Worm (Caenorhabditis elegans) whole organism, young adult: ENCODE measurements around the gene ttr-36.

Source experiments
- B0035.1 ChIP-seq: sonication (generic microtip); optimal IDR thresholded peaks from 2 replicates; lab custom pipeline; 2016; ENCODE audit warnings: missing genetic modification characterization, mild to moderate bottlenecking, missing compliant biosample characterization, missing genotype, missing genetic modification reagents
- F10E7.11 ChIP-seq: sonication (generic microtip); optimal IDR thresholded peaks from 2 replicates; lab custom pipeline; 2017; ENCODE audit warnings: mild to moderate bottlenecking, missing genetic modification characterization, moderate library complexity, missing compliant biosample characterization
- F39B2.1 ChIP-seq: fragments of 200-800 bp; sonication (Bioruptor generic); IDR thresholded peaks from 2 replicates; pipeline ENCODE4 v1.3.6; 2022; ENCODE audit warnings: missing genetic modification reagents, missing genetic modification characterization, missing compliant biosample characterization
- F57A8.1 ChIP-seq: fragments of 200-800 bp; sonication (Bioruptor generic); optimal IDR thresholded peaks from 2 replicates; lab custom pipeline; 2018; ENCODE audit warnings: mild to moderate bottlenecking, missing genetic modification characterization, moderate library complexity, missing compliant biosample characterization
- K11D2.4 ChIP-seq: fragments of 200-800 bp; sonication (Bioruptor generic); IDR thresholded peaks from 2 replicates; pipeline ENCODE4 v1.3.6; 2022; ENCODE audit warnings: missing genetic modification reagents, missing genetic modification characterization, missing compliant biosample characterization
- K12H6.12 ChIP-seq: fragments of 200-800 bp; sonication (Bioruptor generic); optimal IDR thresholded peaks from 2 replicates; lab custom pipeline; 2018; ENCODE audit warnings: mild to moderate bottlenecking, missing genetic modification characterization, missing compliant biosample characterization
- Y95B8A.8 ChIP-seq: fragments of 200-800 bp; sonication (Bioruptor generic); IDR thresholded peaks from 2 replicates; pipeline ENCODE4 v1.3.6; 2022; ENCODE audit warnings: missing genetic modification reagents, missing genetic modification characterization, missing compliant biosample characterization
- ama-1 ChIP-seq, 3 experiments: fragments of 150-350 bp in 1 of 3; sonication (generic microtip) in 2 of 3; optimal IDR thresholded peaks; 2 replicates each; lab custom pipeline; 2014 to 2018; ENCODE audit warnings: missing biosample characterization in 2 of 3, missing genetic modification characterization in 2 of 3, missing genetic modification reagents in 2 of 3
- attf-5 ChIP-seq: fragments of 200-800 bp; sonication (Bioruptor generic); optimal IDR thresholded peaks from 2 replicates; lab custom pipeline; 2018; ENCODE audit warnings: mild to moderate bottlenecking, missing genetic modification characterization, missing compliant biosample characterization
- cebp-1 ChIP-seq, 2 experiments: fragments of 200-800 bp in 1 of 2; sonication (Bioruptor generic) in 1 of 2; sonication (generic microtip) in 1 of 2; IDR thresholded peaks in 1 of 2; optimal IDR thresholded peaks in 1 of 2; 2 replicates each; pipeline versions ENCODE4 v1.3.6 to Lab custom; 2017 to 2022; ENCODE audit warnings: missing compliant biosample characterization in 2 of 2, missing genetic modification characterization in 2 of 2, mild to moderate bottlenecking in 1 of 2, missing genetic modification reagents in 1 of 2, moderate library complexity in 1 of 2
- ceh-100 ChIP-seq: fragments of 200-800 bp; sonication (Bioruptor generic); IDR thresholded peaks from 2 replicates; pipeline ENCODE4 v1.3.6; 2022; ENCODE audit warnings: missing genetic modification reagents, missing genetic modification characterization, missing compliant biosample characterization
- ceh-58 ChIP-seq: fragments of 200-800 bp; sonication (Bioruptor generic); IDR thresholded peaks from 2 replicates; pipeline ENCODE4 v1.3.6; 2022; ENCODE audit warnings: missing genetic modification characterization, missing compliant biosample characterization
- die-1 ChIP-seq: sonication (generic microtip); optimal IDR thresholded peaks from 2 replicates; lab custom pipeline; 2016; ENCODE audit warnings: missing genotype, mild to moderate bottlenecking, missing genetic modification characterization, missing compliant biosample characterization
- dpff-1 ChIP-seq: sonication (generic microtip); optimal IDR thresholded peaks from 2 replicates; lab custom pipeline; 2017; ENCODE audit warnings: mild to moderate bottlenecking, missing genetic modification characterization, missing compliant biosample characterization
- egl-18 ChIP-seq: fragments of 200-800 bp; sonication (Bioruptor generic); IDR thresholded peaks from 2 replicates; pipeline ENCODE4 v1.3.6; 2022; ENCODE audit warnings: missing genetic modification reagents, missing genetic modification characterization, missing compliant biosample characterization
- hlh-12 ChIP-seq: sonication (generic microtip); optimal IDR thresholded peaks from 2 replicates; lab custom pipeline; 2016; ENCODE audit warnings: missing genetic modification characterization, missing compliant biosample characterization
- hmg-1.2 ChIP-seq: fragments of 200-800 bp; sonication (Bioruptor generic); IDR thresholded peaks from 2 replicates; pipeline ENCODE4 v1.3.6; 2022; ENCODE audit warnings: missing genetic modification reagents, missing genetic modification characterization, missing compliant biosample characterization
- hmg-20 ChIP-seq: fragments of 200-800 bp; sonication (Bioruptor generic); IDR thresholded peaks from 2 replicates; pipeline ENCODE4 v1.3.6; 2022; ENCODE audit warnings: missing genetic modification reagents, missing genetic modification characterization, missing compliant biosample characterization
- lag-1 ChIP-seq: fragments of 200-800 bp; sonication (Bioruptor generic); IDR thresholded peaks from 2 replicates; pipeline ENCODE4 v1.3.6; 2022; ENCODE audit warnings: missing genetic modification reagents, missing genetic modification characterization, missing compliant biosample characterization
- lin-35 ChIP-seq, 3 experiments: fragments of 150-350 bp in 2 of 3; sonication (generic microtip) in 1 of 3; optimal IDR thresholded peaks; 2 replicates each; lab custom pipeline; 2014 to 2018; ENCODE audit warnings: missing biosample characterization in 3 of 3, missing genetic modification characterization in 3 of 3, missing genetic modification reagents in 3 of 3
- lsy-27 ChIP-seq: sonication (generic microtip); optimal IDR thresholded peaks from 2 replicates; lab custom pipeline; 2017; ENCODE audit warnings: missing genetic modification characterization, mild to moderate bottlenecking, missing compliant biosample characterization, antibody characterized with exemption, missing genotype, borderline replicate concordance; ENCODE audit not compliant: insufficient read depth
- madf-3 ChIP-seq: fragments of 200-800 bp; sonication (Bioruptor generic); IDR thresholded peaks from 2 replicates; pipeline ENCODE4 v1.3.6; 2022; ENCODE audit warnings: missing genetic modification reagents, missing genetic modification characterization, missing compliant biosample characterization
- mcd-1 ChIP-seq: fragments of 200-800 bp; sonication (Bioruptor generic); IDR thresholded peaks from 2 replicates; pipeline ENCODE4 v1.3.6; 2022; ENCODE audit warnings: missing genetic modification reagents, missing genetic modification characterization, missing compliant biosample characterization
- nhr-80 ChIP-seq: sonication (generic microtip); optimal IDR thresholded peaks from 2 replicates; lab custom pipeline; 2016; ENCODE audit warnings: missing genetic modification characterization, missing compliant biosample characterization
- nhr-90 ChIP-seq: sonication (generic microtip); optimal IDR thresholded peaks from 2 replicates; lab custom pipeline; 2016; ENCODE audit warnings: missing genotype, mild to moderate bottlenecking, missing genetic modification characterization, missing compliant biosample characterization
- pha-4 ChIP-seq: fragments of 150-350 bp; sonication (generic microtip); optimal IDR thresholded peaks from 2 replicates; lab custom pipeline; 2014; ENCODE audit warnings: missing biosample characterization, missing genetic modification reagents, missing genetic modification characterization
- rcor-1 ChIP-seq: fragments of 200-800 bp; sonication (Bioruptor generic); IDR thresholded peaks from 2 replicates; pipeline ENCODE4 v1.3.6; 2022; ENCODE audit warnings: missing genetic modification reagents, missing genetic modification characterization, missing compliant biosample characterization
- snpc-4 ChIP-seq, 5 experiments: fragments of 150-350 bp in 1 of 5; sonication (generic microtip) in 4 of 5; optimal IDR thresholded peaks; 2 replicates each; lab custom pipeline; 2014 to 2018; ENCODE audit warnings: missing genetic modification characterization in 5 of 5, missing biosample characterization in 3 of 5, antibody characterized with exemption in 2 of 5, mild to moderate bottlenecking in 2 of 5, missing compliant biosample characterization in 2 of 5, missing genotype in 2 of 5, moderate library complexity in 2 of 5, missing genetic modification reagents in 1 of 5
- tbx-9 ChIP-seq: sonication (generic microtip); optimal IDR thresholded peaks from 2 replicates; lab custom pipeline; 2016; ENCODE audit warnings: borderline replicate concordance, missing genetic modification characterization, inconsistent platforms, missing compliant biosample characterization
- ztf-18 ChIP-seq: sonication (generic microtip); optimal IDR thresholded peaks from 2 replicates; lab custom pipeline; 2016; ENCODE audit warnings: missing genotype, mild to moderate bottlenecking, missing genetic modification characterization, missing compliant biosample characterization
- ztf-28 ChIP-seq: fragments of 200-800 bp; sonication (Bioruptor generic); IDR thresholded peaks from 2 replicates; pipeline ENCODE4 v1.3.6; 2022; ENCODE audit warnings: missing genetic modification reagents, missing genetic modification characterization, missing compliant biosample characterization
- ztf-3 ChIP-seq: fragments of 200-800 bp; sonication (Bioruptor generic); optimal IDR thresholded peaks from 2 replicates; lab custom pipeline; 2018; ENCODE audit warnings: mild to moderate bottlenecking, missing genetic modification characterization, missing compliant biosample characterization

Gene ttr-36

DNA sequence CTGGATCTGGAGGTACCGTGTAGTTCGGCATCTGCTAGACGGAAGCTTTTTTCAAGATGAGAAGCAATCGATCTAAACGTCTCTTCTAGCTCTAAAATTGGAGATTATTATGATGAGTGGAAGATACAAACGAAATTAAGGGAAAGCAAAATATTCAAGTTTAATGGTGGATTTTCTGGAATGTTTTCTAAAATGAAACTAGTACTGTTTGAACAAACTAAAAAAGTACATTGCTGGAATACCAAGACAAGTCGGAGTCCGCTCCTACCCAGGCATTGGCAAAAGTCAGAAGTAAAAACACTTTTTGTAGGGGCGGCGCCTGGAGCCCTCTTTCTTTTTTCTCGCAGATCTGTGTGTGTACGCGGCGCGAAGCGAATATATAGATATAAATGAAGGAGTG lies 25.9 kb upstream of the ttr-36 start, which contains the start of gene gar-1:
gar-1 (minus strand) TSS at position 101 of the 400 bp plus-strand sequence.
- TF ChIP-seq pha-4 (tag; lab: Kevin White, UChicago) (no peak), mcd-1 (GFP tag; lab: Robert Waterston, UW) (no peak), egl-18 (GFP tag; lab: Robert Waterston, UW) (no peak), F10E7.11 (tag; lab: Kevin White, UChicago) (no peak), B0035.1 (tag; lab: Kevin White, UChicago) (no peak), ceh-58 (GFP tag; lab: Robert Waterston, UW) (no peak), rcor-1 (no peak), K12H6.12 (no peak), F39B2.1 (GFP tag; lab: Robert Waterston, UW) (no peak), lsy-27 (tag; lab: Kevin White, UChicago) (no peak), hlh-12 (tag; lab: Kevin White, UChicago) (no peak), cebp-1 (GFP tag; IDR thresholded peaks at IDR 0.05; lab: Robert Waterston, UW) (no peak), cebp-1 (tag; optimal IDR thresholded peaks at IDR 0.05; lab: Kevin White, UChicago) (no peak), ztf-3 (GFP tag; lab: Kevin White, UChicago) (no peak), die-1 (no peak), nhr-90 (tag; lab: Kevin White, UChicago) (no peak), ztf-28 (GFP tag; lab: Robert Waterston, UW) (no peak), lag-1 (GFP tag; lab: Robert Waterston, UW) (no peak)

DNA sequence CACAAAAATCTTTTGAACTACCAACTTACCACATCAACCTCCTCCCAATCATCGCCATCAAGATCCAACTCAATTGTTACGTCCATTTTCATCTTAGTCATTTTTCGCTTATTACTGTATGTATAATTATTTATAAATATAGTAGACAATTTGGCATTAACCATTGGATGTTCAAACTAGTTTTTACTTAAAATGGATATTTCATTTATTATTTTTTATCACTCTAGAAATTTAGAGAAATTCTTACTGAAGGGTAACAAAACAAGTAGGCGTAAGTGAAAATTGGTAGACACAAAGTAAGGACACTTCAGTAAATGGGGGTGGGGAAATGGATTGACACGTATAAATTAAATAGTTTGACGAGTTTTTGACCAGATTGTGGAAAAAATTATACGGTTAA lies 11.0 kb upstream of the ttr-36 start, which contains the start of gene actl-1:
actl-1 (minus strand) TSS at position 101 of the 400 bp plus-strand sequence.
- no peak for TF ChIP-seq madf-3 (GFP tag; lab: Robert Waterston, UW)
- TF ChIP-seq ceh-100 (GFP tag; lab: Robert Waterston, UW): no peak
- TF ChIP-seq F57A8.1 (GFP tag; lab: Kevin White, UChicago): no peak
- TF ChIP-seq tbx-9: no peak
- TF ChIP-seq lin-35 (GFP tag; optimal IDR thresholded peaks at IDR 0.05; lab: Kevin White, UChicago): no peak
- TF ChIP-seq pha-4 (tag; lab: Kevin White, UChicago): no peak
- no peak for TF ChIP-seq hmg-20 (GFP tag; lab: Robert Waterston, UW)
- no peak for TF ChIP-seq K11D2.4 (GFP tag; lab: Robert Waterston, UW)
- TF ChIP-seq Y95B8A.8 (GFP tag; lab: Robert Waterston, UW): no peak
- TF ChIP-seq snpc-4 (GFP tag; optimal IDR thresholded peaks at IDR 0.05; lab: Kevin White, UChicago): no peak
- TF ChIP-seq snpc-4 (tag; optimal IDR thresholded peaks at IDR 0.05; lab: Kevin White, UChicago): no peak
- TF ChIP-seq, all 124 proteins: peak for 0

DNA sequence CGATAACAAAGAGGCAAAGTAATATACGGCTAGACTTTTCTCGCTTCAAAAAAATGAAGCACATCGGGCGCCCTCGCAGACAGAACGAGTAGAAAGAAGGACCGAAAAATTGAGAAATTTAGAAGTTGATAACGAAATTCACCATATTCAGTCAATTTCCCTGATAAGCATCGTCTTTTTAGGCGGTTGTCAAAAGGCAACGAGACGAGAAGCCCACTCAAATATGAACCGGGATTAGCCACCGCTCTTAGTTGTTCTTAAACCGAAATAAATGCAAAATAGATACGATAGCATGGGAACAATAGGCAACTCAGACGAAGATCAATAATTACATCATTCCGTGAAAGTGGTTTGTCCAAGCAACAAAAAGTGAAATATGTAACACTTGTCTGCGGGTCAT lies 7.6 kb upstream of the ttr-36 start:
- no peak for TF ChIP-seq dpff-1 (tag; lab: Kevin White, UChicago)
- TF ChIP-seq ztf-18: no peak
- TF ChIP-seq nhr-80 (tag; lab: Kevin White, UChicago): peak; percentile 56
- no peak for TF ChIP-seq attf-5

- TF ChIP-seq ztf-18 (peak; percentile 80), die-1 (no peak)
Measured at ce11 chrX:6505008-6505407, 5.7 kb upstream of the ttr-36 start, which contains the start of gene cdf-1. cdf-1 (minus strand) TSS chrX:6505143.

- TF ChIP-seq hmg-1.2 (GFP tag; lab: Robert Waterston, UW) (peak; percentile 49; the same call in 1 of the 2 replicates), ama-1 (optimal IDR thresholded peaks at IDR 0.05; lab: Kevin White, UChicago) (no peak), ama-1 (GFP tag; optimal IDR thresholded peaks at IDR 0.05; lab: Kevin White, UChicago) (no peak), cebp-1 (GFP tag; IDR thresholded peaks at IDR 0.05; lab: Robert Waterston, UW) (no peak), cebp-1 (tag; optimal IDR thresholded peaks at IDR 0.05; lab: Kevin White, UChicago) (peak; percentile 69)
- TF ChIP-seq, all 124 proteins: peak for 2
Measured at ce11 chrX:6505662-6506061, 5.1 kb upstream of the ttr-36 start, which contains the start of gene glr-8. glr-8 (plus strand) TSS chrX:6505980.
